Worm (Caenorhabditis elegans): ENCODE measurements around the gene nhr-53.

DNA sequence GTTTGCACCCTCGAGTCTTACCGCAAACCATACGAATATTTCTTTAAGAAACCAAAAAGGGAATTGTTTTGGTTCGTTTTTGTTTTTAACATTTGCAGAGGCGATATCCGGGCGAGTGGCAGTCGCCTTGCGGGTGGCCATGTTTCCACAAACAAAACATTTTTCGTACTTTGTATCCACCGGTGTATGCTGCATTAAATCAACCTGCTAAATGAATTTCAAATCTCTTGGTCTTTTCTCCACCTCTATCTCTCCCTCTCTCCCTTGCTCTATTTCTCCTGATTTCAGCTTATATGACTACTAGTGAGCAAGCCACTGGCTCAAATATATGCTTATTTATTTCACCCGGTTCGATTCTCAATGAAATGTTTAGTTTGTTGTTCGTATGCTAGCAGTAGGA, 24.9 kb downstream of the nhr-53 start, which contains the start of gene nhr-52:
- TF ChIP-seq aly-2 (tag; optimal IDR thresholded peaks at IDR 0.05) (no peak), zag-1 (tag; optimal IDR thresholded peaks at IDR 0.05) (no peak), sea-2 (GFP tag; optimal IDR thresholded peaks at IDR 0.05) (no peak), nhr-77 (tag; optimal IDR thresholded peaks at IDR 0.05) (no peak), elt-2 (tag; optimal IDR thresholded peaks at IDR 0.05) (no peak), nhr-76 (tag; optimal IDR thresholded peaks at IDR 0.05) (no peak), elt-3 (tag; optimal IDR thresholded peaks at IDR 0.05) (no peak), pqm-1 (tag; optimal IDR thresholded peaks at IDR 0.05) (no peak), fkh-10 (GFP tag; optimal IDR thresholded peaks at IDR 0.05) (no peak), unc-62 (GFP tag; optimal IDR thresholded peaks at IDR 0.05) (no peak), R02D3.7 (tag; optimal IDR thresholded peaks at IDR 0.05) (no peak)

All from whole organism, L3 larva.